Worm (Caenorhabditis elegans) whole organism, L4 larva: ENCODE data around the gene nhl-2.
A peak's percentile ranks its signal among the peaks of the same experiment; 100 is the strongest.

Experiments
- F26F4.8 ChIP-seq: fragments of 200-800 bp; sonication (Bioruptor generic); conservative IDR thresholded peaks from 2 replicates; pipeline ENCODE4 v1.3.6; 2022; ENCODE audit warnings: missing genetic modification characterization, missing compliant biosample characterization
- T20F7.1 ChIP-seq: fragments of 200-800 bp; sonication (Bioruptor generic); optimal IDR thresholded peaks from 2 replicates; lab custom pipeline; 2018; ENCODE audit warnings: mild to moderate bottlenecking, missing genetic modification characterization, missing compliant biosample characterization
- T26A8.4 ChIP-seq: fragments of 200-800 bp; sonication (Bioruptor generic); IDR thresholded peaks from 2 replicates; pipeline ENCODE4 v1.3.6; 2022; ENCODE audit warnings: missing genetic modification characterization, missing compliant biosample characterization
- ZK546.5 ChIP-seq, 2 experiments: sonication (generic microtip); optimal IDR thresholded peaks; 2 replicates each; lab custom pipeline; 2017; ENCODE audit warnings: missing biosample characterization in 2 of 2, missing genetic modification characterization in 2 of 2
- aly-2 ChIP-seq: sonication (generic microtip); optimal IDR thresholded peaks from 2 replicates; lab custom pipeline; 2018; ENCODE audit warnings: missing biosample characterization, missing genetic modification characterization
- ama-1 ChIP-seq: fragments of 150-350 bp; optimal IDR thresholded peaks from 2 replicates; lab custom pipeline; 2014; ENCODE audit warnings: inconsistent platforms, mixed read lengths
- arid-1 ChIP-seq: fragments of 200-800 bp; sonication (Bioruptor generic); conservative IDR thresholded peaks from 2 replicates; pipeline ENCODE4 v1.3.6; 2022; ENCODE audit warnings: missing genetic modification reagents, missing genetic modification characterization, missing compliant biosample characterization
- ceh-28 ChIP-seq: fragments of 150-350 bp; optimal IDR thresholded peaks from 2 replicates; lab custom pipeline; 2014; ENCODE audit warnings: missing biosample characterization, missing genetic modification reagents, missing genetic modification characterization
- ces-1 ChIP-seq: fragments of 150-350 bp; sonication (generic microtip); optimal IDR thresholded peaks from 4 replicates; lab custom pipeline; 2014; ENCODE audit warnings: missing biosample characterization, missing genetic modification reagents, missing genetic modification characterization
- ctbp-1 ChIP-seq: fragments of 200-800 bp; sonication (Bioruptor generic); IDR thresholded peaks from 2 replicates; pipeline ENCODE4 v1.3.6; 2022; ENCODE audit warnings: missing genetic modification reagents, missing genetic modification characterization, missing compliant biosample characterization
- daf-16 ChIP-seq, 3 experiments: sonication (generic microtip); optimal IDR thresholded peaks; 2 replicates each; lab custom pipeline; 2016 to 2017; ENCODE audit warnings: missing genetic modification characterization in 3 of 3, missing genetic modification reagents in 3 of 3, mild to moderate bottlenecking in 2 of 3, missing compliant biosample characterization in 2 of 3, missing biosample characterization in 1 of 3, moderate library complexity in 1 of 3
- daf-19 ChIP-seq: fragments of 200-800 bp; sonication (Bioruptor generic); conservative IDR thresholded peaks from 2 replicates; pipeline ENCODE4 v1.3.6; 2022; ENCODE audit warnings: missing genetic modification characterization, missing compliant biosample characterization
- dmd-8 ChIP-seq: fragments of 200-800 bp; sonication (Bioruptor generic); IDR thresholded peaks from 2 replicates; pipeline ENCODE4 v1.3.6; 2022; ENCODE audit warnings: missing genetic modification characterization, missing compliant biosample characterization
- dpl-1 ChIP-seq: fragments of 150-350 bp; optimal IDR thresholded peaks from 2 replicates; lab custom pipeline; 2014; ENCODE audit warnings: missing biosample characterization, missing genetic modification reagents, missing genetic modification characterization
- duxl-1 ChIP-seq: sonication (generic microtip); optimal IDR thresholded peaks from 2 replicates; lab custom pipeline; 2016; ENCODE audit warnings: mild to moderate bottlenecking, missing genetic modification characterization, moderate library complexity, missing compliant biosample characterization; ENCODE audit not compliant: poor library complexity
- fkh-10 ChIP-seq: fragments of 150-350 bp; optimal IDR thresholded peaks from 2 replicates; lab custom pipeline; 2014; ENCODE audit warnings: missing biosample characterization, missing genetic modification reagents, missing genetic modification characterization
- hif-1 ChIP-seq, 2 experiments: sonication (generic microtip); optimal IDR thresholded peaks; 2 replicates each; lab custom pipeline; 2016 to 2017; ENCODE audit warnings: missing compliant biosample characterization in 2 of 2, missing genetic modification characterization in 2 of 2, missing genetic modification reagents in 2 of 2, missing genotype in 2 of 2, mild to moderate bottlenecking in 1 of 2
- hlh-30 ChIP-seq: sonication (generic microtip); optimal IDR thresholded peaks from 2 replicates; lab custom pipeline; 2017; ENCODE audit warnings: antibody characterized with exemption, mild to moderate bottlenecking, missing genetic modification characterization, missing compliant biosample characterization; ENCODE audit not compliant: insufficient read depth
- hmg-1.1 ChIP-seq: fragments of 200-800 bp; sonication (Bioruptor generic); IDR thresholded peaks from 2 replicates; pipeline ENCODE4 v1.3.6; 2022; ENCODE audit warnings: missing genetic modification reagents, missing genetic modification characterization, missing compliant biosample characterization
- lin-1 ChIP-seq: fragments of 200-800 bp; sonication (Bioruptor generic); IDR thresholded peaks from 2 replicates; pipeline ENCODE4 v1.3.6; 2022; ENCODE audit warnings: missing genetic modification reagents, missing genetic modification characterization, missing compliant biosample characterization
- lin-15B ChIP-seq: fragments of 150-350 bp; sonication (generic microtip); optimal IDR thresholded peaks from 3 replicates; lab custom pipeline; 2014; ENCODE audit warnings: missing biosample characterization, missing genetic modification characterization
- lin-29 ChIP-seq: fragments of 200-800 bp; sonication (Bioruptor generic); IDR thresholded peaks from 2 replicates; pipeline ENCODE4 v1.3.6; 2022; ENCODE audit warnings: missing genetic modification reagents, missing genetic modification characterization, missing compliant biosample characterization
- lin-38 ChIP-seq: fragments of 200-800 bp; sonication (Bioruptor generic); IDR thresholded peaks from 2 replicates; pipeline ENCODE4 v1.3.6; 2022; ENCODE audit warnings: missing genetic modification reagents, missing genetic modification characterization, missing compliant biosample characterization
- lir-3 ChIP-seq: sonication (generic microtip); optimal IDR thresholded peaks from 2 replicates; lab custom pipeline; 2016; ENCODE audit warnings: mild to moderate bottlenecking, missing genetic modification characterization, missing compliant biosample characterization
- madf-9 ChIP-seq: fragments of 200-800 bp; sonication (Bioruptor generic); conservative IDR thresholded peaks from 2 replicates; pipeline ENCODE4 v1.3.6; 2022; ENCODE audit warnings: missing genetic modification reagents, missing genetic modification characterization, missing compliant biosample characterization
- mdl-1 ChIP-seq, 2 experiments: fragments of 150-350 bp in 1 of 2; sonication (generic microtip) in 1 of 2; optimal IDR thresholded peaks; 2 replicates each; lab custom pipeline; 2014 to 2017; ENCODE audit warnings: missing biosample characterization in 2 of 2, missing genetic modification characterization in 2 of 2
- mep-1 ChIP-seq: fragments of 150-350 bp; sonication (generic microtip); optimal IDR thresholded peaks from 3 replicates; lab custom pipeline; 2014; ENCODE audit warnings: missing biosample characterization, missing genetic modification characterization
- mxl-3 ChIP-seq: fragments of 200-800 bp; sonication (Bioruptor generic); optimal IDR thresholded peaks from 2 replicates; lab custom pipeline; 2018; ENCODE audit warnings: mild to moderate bottlenecking, missing genetic modification characterization, missing compliant biosample characterization
- nhr-11 ChIP-seq: fragments of 150-350 bp; optimal IDR thresholded peaks from 2 replicates; lab custom pipeline; 2014; ENCODE audit warnings: missing biosample characterization, missing genetic modification characterization
- nhr-111 ChIP-seq: fragments of 200-800 bp; sonication (Bioruptor generic); optimal IDR thresholded peaks from 2 replicates; lab custom pipeline; 2018; ENCODE audit warnings: mild to moderate bottlenecking, missing genetic modification characterization, missing compliant biosample characterization
- nhr-28 ChIP-seq: fragments of 150-350 bp; optimal IDR thresholded peaks from 2 replicates; lab custom pipeline; 2014; ENCODE audit warnings: missing biosample characterization, missing genetic modification characterization
- nhr-41 ChIP-seq: fragments of 200-800 bp; sonication (Bioruptor generic); IDR thresholded peaks from 2 replicates; pipeline ENCODE4 v1.3.6; 2022; ENCODE audit warnings: missing genetic modification reagents, missing genetic modification characterization, missing compliant biosample characterization
- nhr-76 ChIP-seq: fragments of 150-350 bp; optimal IDR thresholded peaks from 2 replicates; lab custom pipeline; 2014; ENCODE audit warnings: missing biosample characterization, missing genetic modification characterization
- pha-4 ChIP-seq, 2 experiments: fragments of 150-350 bp in 1 of 2; fragments of 200-800 bp in 1 of 2; sonication (Bioruptor generic) in 1 of 2; IDR thresholded peaks in 1 of 2; optimal IDR thresholded peaks in 1 of 2; 2 replicates each; pipeline versions ENCODE4 v1.3.6 to Lab custom; 2014 to 2022; ENCODE audit warnings: missing genetic modification characterization in 2 of 2, missing genetic modification reagents in 2 of 2, missing biosample characterization in 1 of 2, missing compliant biosample characterization in 1 of 2
- pqm-1 ChIP-seq: sonication (generic microtip); optimal IDR thresholded peaks from 2 replicates; lab custom pipeline; 2017; ENCODE audit warnings: missing biosample characterization, missing genetic modification characterization
- saeg-2 ChIP-seq: fragments of 200-800 bp; sonication (Bioruptor generic); IDR thresholded peaks from 2 replicates; pipeline ENCODE4 v1.3.6; 2022; ENCODE audit warnings: missing genetic modification reagents, missing genetic modification characterization, missing compliant biosample characterization
- snpc-4 ChIP-seq: fragments of 150-350 bp; optimal IDR thresholded peaks from 2 replicates; lab custom pipeline; 2014; ENCODE audit warnings: missing biosample characterization, missing genetic modification characterization
- spr-1 ChIP-seq: sonication (generic microtip); optimal IDR thresholded peaks from 2 replicates; lab custom pipeline; 2016; ENCODE audit warnings: mild to moderate bottlenecking, missing genetic modification characterization, missing compliant biosample characterization
- spr-3 ChIP-seq: fragments of 200-800 bp; sonication (Bioruptor generic); optimal IDR thresholded peaks from 2 replicates; lab custom pipeline; 2018; ENCODE audit warnings: mild to moderate bottlenecking, missing genetic modification characterization, missing compliant biosample characterization
- tag-97 ChIP-seq: fragments of 200-800 bp; sonication (Bioruptor generic); IDR thresholded peaks from 2 replicates; pipeline ENCODE4 v1.3.6; 2022; ENCODE audit warnings: missing genetic modification characterization, missing compliant biosample characterization
- unc-130 ChIP-seq: sonication (generic microtip); optimal IDR thresholded peaks from 2 replicates; lab custom pipeline; 2016; ENCODE audit warnings: missing genetic modification reagents, missing genetic modification characterization, missing compliant biosample characterization
- unc-62 ChIP-seq, 3 experiments: fragments of 150-350 bp in 1 of 3; sonication (generic microtip); optimal IDR thresholded peaks in 2 of 3; peaks in 1 of 3; 1 replicate in 1 of 3; 2 replicates in 2 of 3; lab custom pipeline; 2014 to 2017; ENCODE audit warnings: missing biosample characterization in 3 of 3, missing genetic modification characterization in 3 of 3, missing genetic modification reagents in 3 of 3, missing genotype in 1 of 3
- zag-1 ChIP-seq: fragments of 150-350 bp; optimal IDR thresholded peaks from 2 replicates; lab custom pipeline; 2014; ENCODE audit warnings: missing biosample characterization, missing genetic modification characterization
- zip-2 ChIP-seq: fragments of 150-350 bp; optimal IDR thresholded peaks from 2 replicates; lab custom pipeline; 2014; ENCODE audit warnings: missing biosample characterization, missing genetic modification characterization

The nhl-2 gene

DNA sequence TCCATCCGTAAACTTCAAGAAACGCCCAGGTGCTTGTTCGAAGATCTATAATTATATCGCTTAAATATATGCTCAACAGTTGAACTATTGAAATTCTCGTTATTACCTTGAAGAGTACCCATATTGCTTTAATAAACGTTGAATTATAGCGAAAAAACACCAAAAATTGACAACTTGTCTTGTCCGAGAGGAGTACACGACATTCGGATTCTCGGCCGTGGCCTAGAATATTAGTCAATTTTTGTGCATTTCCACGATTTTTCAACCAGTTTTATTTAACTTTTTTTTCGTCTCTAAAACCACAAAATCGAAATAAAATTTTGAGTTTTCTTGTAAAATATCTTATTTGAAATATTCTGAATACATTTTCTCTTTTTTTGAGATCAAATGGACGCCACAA, 13.4 kb upstream of the nhl-2 start, which contains the start of the genes F26F4.9 and cee-1 (continued):
- TF ChIP-seq dmd-8, result no peak
- no peak for TF ChIP-seq ama-1 (lab: Kevin White, UChicago)
- no peak for TF ChIP-seq nhr-111 (GFP tag; lab: Kevin White, UChicago)
- TF ChIP-seq lin-15B (tag; lab: Kevin White, UChicago), result no peak
- no peak for TF ChIP-seq ces-1 (GFP tag; lab: Kevin White, UChicago)
- TF ChIP-seq lin-1, result no peak
- no peak for TF ChIP-seq mdl-1 (tag; optimal IDR thresholded peaks at IDR 0.05; lab: Kevin White, UChicago)
- no peak for TF ChIP-seq aly-2
- no peak for TF ChIP-seq ceh-28 (tag; lab: Kevin White, UChicago)
- TF ChIP-seq saeg-2 (GFP tag; lab: Robert Waterston, UW), result no peak
- TF ChIP-seq T26A8.4, result no peak
- TF ChIP-seq daf-16 (GFP tag; optimal IDR thresholded peaks at IDR 0.05; lab: Kevin White, UChicago), result no peak
- TF ChIP-seq daf-16 (tag; optimal IDR thresholded peaks at IDR 0.05; lab: Kevin White, UChicago), result peak; percentile 33
- no peak for TF ChIP-seq spr-1
- TF ChIP-seq lin-38 (GFP tag; lab: Robert Waterston, UW), result no peak
- no peak for TF ChIP-seq pha-4 (GFP tag; IDR thresholded peaks at IDR 0.05; lab: Robert Waterston, UW)
- TF ChIP-seq pha-4 (tag; optimal IDR thresholded peaks at IDR 0.05; lab: Kevin White, UChicago), result no peak
- TF ChIP-seq hif-1 (tag; optimal IDR thresholded peaks at IDR 0.05; lab: Kevin White, UChicago), result peak in 1 of 2 experiments; percentile 70
- TF ChIP-seq unc-130, result peak; percentile 86
- no peak for TF ChIP-seq mxl-3

DNA sequence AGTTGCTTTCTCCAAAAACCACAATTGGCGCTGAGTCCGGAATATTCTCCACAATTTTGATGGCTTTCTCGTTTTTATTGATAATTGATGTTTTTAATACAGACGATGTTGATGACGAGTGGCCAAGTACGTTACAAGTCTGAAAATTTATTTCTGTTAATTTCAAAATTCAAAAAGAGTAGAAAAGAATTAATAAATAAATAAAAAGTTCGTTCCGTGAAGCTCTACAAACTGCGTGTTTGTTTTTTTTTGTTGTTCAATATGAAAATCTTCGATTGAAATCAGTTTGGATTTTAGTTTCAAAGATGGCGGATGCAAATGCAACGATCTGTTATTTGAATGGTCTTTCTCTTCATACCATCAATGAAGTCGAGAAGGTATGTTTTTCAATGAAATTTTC, 12.1 kb upstream of the nhl-2 start, which contains the start of gene F26F4.2:
Gene F26F4.2, plus strand, starts transcription at position 301 of the 400 bp plus-strand sequence.
- TF ChIP-seq zip-2 (tag; lab: Kevin White, UChicago), result no peak
- TF ChIP-seq duxl-1 (tag; lab: Kevin White, UChicago), result no peak
- TF ChIP-seq lin-29 (GFP tag; lab: Robert Waterston, UW), result no peak

DNA sequence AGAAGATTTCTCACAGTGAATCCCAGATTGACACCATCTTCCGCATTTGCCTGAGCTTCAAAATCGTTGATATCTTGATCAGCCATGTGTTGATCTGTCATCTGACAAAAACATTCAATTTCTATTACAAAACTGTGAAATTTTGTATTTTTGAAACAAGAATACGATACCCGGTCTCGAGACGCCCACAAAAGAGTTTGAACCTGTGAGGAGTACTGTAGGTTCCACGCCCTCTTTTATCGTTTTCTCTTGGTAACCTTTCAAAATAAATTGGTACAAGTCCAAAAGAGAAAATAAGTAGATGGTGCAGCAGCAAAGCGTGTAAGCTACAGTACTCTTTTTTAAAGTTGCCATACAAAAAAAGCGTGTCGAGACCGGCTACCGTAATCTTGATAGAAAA, 11.1 kb upstream of the nhl-2 start, which contains the start of gene F26F4.12:
Gene F26F4.12, minus strand, starts transcription at position 101 of the 400 bp plus-strand sequence.
- TF ChIP-seq madf-9 (GFP tag; lab: Robert Waterston, UW) (no peak), lin-29 (GFP tag; lab: Robert Waterston, UW) (no peak), zag-1 (tag; lab: Kevin White, UChicago) (no peak), unc-62 (GFP tag; optimal IDR thresholded peaks at IDR 0.05 in 1 of 2; lab: Kevin White, UChicago) (no peak), unc-62 (tag; optimal IDR thresholded peaks at IDR 0.05; lab: Kevin White, UChicago) (no peak), nhr-11 (tag; lab: Kevin White, UChicago) (no peak), ctbp-1 (GFP tag; lab: Robert Waterston, UW) (no peak), nhr-28 (tag; lab: Kevin White, UChicago) (no peak)

DNA sequence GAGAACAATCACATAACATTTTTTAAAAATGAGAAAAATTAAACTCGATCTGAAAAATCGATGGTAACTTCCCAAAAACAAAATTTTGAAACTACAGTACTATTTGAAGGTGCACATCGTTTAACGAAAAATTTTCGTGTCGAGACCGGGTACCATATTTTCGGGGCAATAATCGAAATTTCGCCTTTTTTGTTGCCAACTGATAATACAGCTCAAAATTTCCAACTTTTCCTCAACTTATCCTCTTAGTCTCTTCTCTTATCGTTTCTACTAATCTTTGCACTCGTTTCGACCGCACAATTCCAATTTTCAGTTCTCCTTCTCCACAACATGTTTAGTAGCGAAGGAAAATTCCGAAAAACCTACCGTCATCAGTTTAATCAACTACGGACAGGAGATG, 8.0 kb upstream of the nhl-2 start, which contains the start of gene rom-1:
Gene rom-1, plus strand, starts transcription at position 301 of the 400 bp plus-strand sequence.
- no peak for TF ChIP-seq daf-19 (GFP tag; lab: Robert Waterston, UW)
- no peak for TF ChIP-seq hlh-30
- no peak for TF ChIP-seq hmg-1.1 (GFP tag; lab: Robert Waterston, UW)
- TF ChIP-seq dpl-1, result no peak
- TF ChIP-seq nhr-41 (GFP tag; lab: Robert Waterston, UW), result no peak

DNA sequence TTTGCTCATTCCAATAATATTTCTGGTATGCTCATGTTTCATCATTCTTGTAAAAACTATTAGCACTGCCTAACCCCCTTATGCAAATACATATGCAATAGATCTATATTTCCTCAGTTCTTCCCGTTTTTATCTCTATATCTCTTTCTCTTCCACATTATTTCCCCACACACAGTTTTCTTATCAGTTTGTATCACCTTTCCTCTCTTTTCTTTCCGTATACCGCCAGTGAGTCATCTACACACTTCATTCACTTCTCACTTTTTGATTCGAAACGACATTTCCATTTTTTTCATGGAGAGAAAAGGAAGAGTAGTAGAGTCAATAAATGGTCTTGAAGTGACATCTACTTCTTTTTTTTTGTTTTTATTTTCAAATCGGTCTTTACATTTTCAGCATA, 7.5 kb upstream of the nhl-2 start:
- TF ChIP-seq T20F7.1 (GFP tag; lab: Kevin White, UChicago) (no peak), nhr-11 (tag; lab: Kevin White, UChicago) (no peak), pqm-1 (tag; lab: Kevin White, UChicago) (peak; percentile 68), snpc-4 (tag; lab: Kevin White, UChicago) (no peak), lin-15B (tag; lab: Kevin White, UChicago) (no peak), mep-1 (tag; lab: Kevin White, UChicago) (no peak), nhr-76 (tag; lab: Kevin White, UChicago) (no peak), lir-3 (no peak), tag-97 (GFP tag; lab: Robert Waterston, UW) (no peak), F26F4.8 (GFP tag; lab: Robert Waterston, UW) (no peak), arid-1 (GFP tag; lab: Robert Waterston, UW) (no peak), ceh-28 (tag; lab: Kevin White, UChicago) (no peak), fkh-10 (GFP tag; lab: Kevin White, UChicago) (no peak), ZK546.5 (tag; optimal IDR thresholded peaks at IDR 0.05; lab: Kevin White, UChicago) (no peak), spr-3 (no peak)
